Worm (Caenorhabditis elegans): Measurements from ENCODE around the gene F11A5.18.

F11A5.18 gene

ce11 chrV:16169026-16169425 is 33.7 kb upstream of the F11A5.18 start, which contains the start of gene str-111:
TSS of gene str-111 (minus strand) at chrV:16169126.
- TF ChIP-seq hlh-17 (GFP tag; optimal IDR thresholded peaks at IDR 0.05; ENCODE audit: borderline replicate concordance) (no peak), hlh-4 (tag; optimal IDR thresholded peaks at IDR 0.05) (peak; percentile 65)

- no peak for TF ChIP-seq lin-15B (tag; optimal IDR thresholded peaks at IDR 0.05)
- peak; percentile 18 for TF ChIP-seq fkh-8 (tag; optimal IDR thresholded peaks at IDR 0.05)
These were observed 31.0 kb upstream of the F11A5.18 start, which contains the start of gene K05D4.9 for ce11 chrV:16171721-16172120. TSS of gene K05D4.9 (minus strand) at chrV:16171821.

- no peak for TF ChIP-seq zag-1 (tag; optimal IDR thresholded peaks at IDR 0.05)
- no peak for TF ChIP-seq mep-1 (tag; optimal IDR thresholded peaks at IDR 0.05)
- TF ChIP-seq ama-1 (optimal IDR thresholded peaks at IDR 0.05): no peak
- no peak for TF ChIP-seq irx-1 (tag; optimal IDR thresholded peaks at IDR 0.05)
- peak; percentile 14 for TF ChIP-seq nhr-85 (tag)
- peak; percentile 57 for TF ChIP-seq elt-2 (tag; optimal IDR thresholded peaks at IDR 0.05)
- TF ChIP-seq hlh-17 (GFP tag; optimal IDR thresholded peaks at IDR 0.05; ENCODE audit: borderline replicate concordance): no peak
- TF ChIP-seq pqm-1 (tag; optimal IDR thresholded peaks at IDR 0.05): peak; percentile 16
- no peak for TF ChIP-seq fkh-4 (tag; optimal IDR thresholded peaks at IDR 0.05; ENCODE audit: borderline replicate concordance)
- TF ChIP-seq pax-3 (tag; optimal IDR thresholded peaks at IDR 0.05): no peak
- TF ChIP-seq lin-35 (GFP tag; optimal IDR thresholded peaks at IDR 0.05): no peak
- no peak for TF ChIP-seq nhr-77 (tag; optimal IDR thresholded peaks at IDR 0.05)
- TF ChIP-seq ztf-11 (tag; optimal IDR thresholded peaks at IDR 0.05): no peak
- no peak for TF ChIP-seq Y116A8C.19 (tag; optimal IDR thresholded peaks at IDR 0.05; ENCODE audit: borderline replicate concordance)
- TF ChIP-seq mab-9 (GFP tag; IDR thresholded peaks at IDR 0.05): no peak
These were observed 28.6 kb upstream of the F11A5.18 start for ce11 chrV:16174109-16174508.

ce11 chrV:16175227-16175626 is 27.5 kb upstream of the F11A5.18 start:
- TF ChIP-seq elt-2 (tag; optimal IDR thresholded peaks at IDR 0.05): peak; percentile 79
- no peak for TF ChIP-seq nhr-76 (tag; optimal IDR thresholded peaks at IDR 0.05)
- no peak for TF ChIP-seq lsy-2 (tag; optimal IDR thresholded peaks at IDR 0.05)
- TF ChIP-seq pqm-1 (tag; optimal IDR thresholded peaks at IDR 0.05): peak; percentile 74
- TF ChIP-seq dsc-1 (tag; optimal IDR thresholded peaks at IDR 0.05): no peak
- TF ChIP-seq sup-37 (GFP tag; optimal IDR thresholded peaks at IDR 0.05): no peak
- TF ChIP-seq hlh-4 (tag; optimal IDR thresholded peaks at IDR 0.05): no peak

DNA sequence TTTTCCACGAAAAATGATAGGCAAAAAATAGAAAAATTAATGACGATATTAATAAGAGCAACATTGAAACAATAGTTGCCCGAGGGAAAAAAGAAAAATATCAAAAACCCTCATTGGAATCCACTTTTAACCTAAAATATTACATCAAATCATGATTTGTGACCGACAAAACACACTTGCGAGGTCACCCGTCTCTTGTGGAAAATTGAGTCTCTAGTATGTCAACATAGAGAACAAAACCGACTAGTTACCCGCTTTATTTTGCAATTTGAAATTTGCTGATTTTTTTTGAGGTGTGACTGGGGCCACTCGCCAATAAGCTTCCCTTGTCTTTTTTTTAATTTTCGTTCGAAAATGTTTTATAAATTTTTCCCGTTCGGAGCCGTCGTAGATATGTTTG is 27.0 kb upstream of the F11A5.18 start, which contains the start of gene cyp-33D1:
TSS of gene cyp-33D1 (minus strand) at position 101 of the 400 bp plus-strand sequence.
- TF ChIP-seq jun-1 (tag; optimal IDR thresholded peaks at IDR 0.05): no peak
- TF ChIP-seq C16A3.4 (tag; optimal IDR thresholded peaks at IDR 0.05): no peak
- TF ChIP-seq alr-1 (tag; optimal IDR thresholded peaks at IDR 0.05; ENCODE audit: borderline replicate concordance): no peak
- no peak for TF ChIP-seq vab-15 (tag; optimal IDR thresholded peaks at IDR 0.05)
- TF ChIP-seq ceh-88 (GFP tag; IDR thresholded peaks at IDR 0.05): no peak
- no peak for TF ChIP-seq pag-3 (tag; optimal IDR thresholded peaks at IDR 0.05; ENCODE audit: borderline replicate concordance, insufficient read depth)
- no peak for TF ChIP-seq unc-98 (GFP tag; IDR thresholded peaks at IDR 0.05)
- no peak for TF ChIP-seq unc-30 (tag; optimal IDR thresholded peaks at IDR 0.05)
- no peak for TF ChIP-seq ztf-4 (tag; optimal IDR thresholded peaks at IDR 0.05)
- no peak for TF ChIP-seq ceh-8 (GFP tag; optimal IDR thresholded peaks at IDR 0.05)
- no peak for TF ChIP-seq snpc-4 (tag; optimal IDR thresholded peaks at IDR 0.05)
- TF ChIP-seq sox-4 (tag; optimal IDR thresholded peaks at IDR 0.05): no peak
- no peak for TF ChIP-seq ets-5 (GFP tag; IDR thresholded peaks at IDR 0.05)

Data from whole organism, L1 larva.